Fruit fly (Drosophila melanogaster): ENCODE results near the gene CG14625.

CG14625 gene

DNA sequence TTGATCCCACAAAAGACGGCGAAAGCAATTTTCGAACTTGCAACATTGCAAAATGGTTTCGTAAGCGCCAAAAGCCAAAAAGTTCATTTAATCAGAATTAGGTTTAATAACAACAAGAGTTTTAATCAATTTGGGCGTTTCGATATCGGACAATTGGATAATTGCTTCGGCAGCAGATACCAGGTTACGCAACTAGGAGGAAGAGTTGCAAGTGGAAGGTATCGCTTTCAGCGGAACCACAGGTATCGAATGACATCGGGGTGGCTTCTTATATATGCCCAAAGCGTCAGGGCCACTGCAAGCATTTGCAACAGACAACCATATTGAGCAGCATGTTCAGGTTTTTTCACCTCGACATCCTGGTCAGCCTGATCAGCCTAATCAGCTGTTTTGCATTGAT is 7.1 kb downstream of the CG14625 start, which contains the start of gene CG14624:
Gene CG14624, plus strand, starts transcription at position 301 of the 400 bp plus-strand sequence.
- TF ChIP-seq CTCF (optimal IDR thresholded peaks at IDR 0.05), result no peak
- TF ChIP-seq CG8478 (optimal IDR thresholded peaks at IDR 0.05), result no peak

- TF ChIP-seq CG8478 (optimal IDR thresholded peaks at IDR 0.05), result no peak
- TF ChIP-seq CTCF (optimal IDR thresholded peaks at IDR 0.05), result no peak
Measured at dm6 chrX:1209251-1210020, 10.1 kb downstream of the CG14625 start, which contains the start of gene CG11382. TSS of gene CG11382 (plus strand) at chrX:1209970.

dm6 chrX:1215000-1215399 is 15.7 kb downstream of the CG14625 start, which contains the start of gene CG11398:
TSS of gene CG11398 (minus strand) at chrX:1215156.
- TF ChIP-seq CG8478 (optimal IDR thresholded peaks at IDR 0.05) (no peak), CTCF (optimal IDR thresholded peaks at IDR 0.05) (peak; percentile 28 to 32)

DNA sequence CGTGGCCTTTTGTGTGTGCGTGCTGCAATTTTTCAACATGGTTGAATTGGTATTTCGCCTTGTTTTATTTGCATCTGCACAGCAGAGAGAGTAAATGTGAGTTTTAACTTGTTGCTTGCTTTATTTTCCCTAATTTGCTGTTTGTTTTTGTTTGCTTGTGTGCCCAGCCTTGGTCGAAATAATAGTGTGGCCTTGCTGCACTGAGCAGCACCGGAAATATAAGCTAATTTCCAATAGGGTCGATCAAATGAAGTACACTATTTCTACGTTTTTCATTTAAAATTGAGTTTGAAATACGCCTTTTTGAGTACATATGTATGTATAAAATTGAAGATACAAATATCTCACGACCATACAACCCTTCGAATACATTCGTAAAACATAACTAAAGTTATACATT is 17.3 kb downstream of the CG14625 start:
- no peak for TF ChIP-seq CG8478 (optimal IDR thresholded peaks at IDR 0.05)
- TF ChIP-seq CTCF (optimal IDR thresholded peaks at IDR 0.05), result no peak

DNA sequence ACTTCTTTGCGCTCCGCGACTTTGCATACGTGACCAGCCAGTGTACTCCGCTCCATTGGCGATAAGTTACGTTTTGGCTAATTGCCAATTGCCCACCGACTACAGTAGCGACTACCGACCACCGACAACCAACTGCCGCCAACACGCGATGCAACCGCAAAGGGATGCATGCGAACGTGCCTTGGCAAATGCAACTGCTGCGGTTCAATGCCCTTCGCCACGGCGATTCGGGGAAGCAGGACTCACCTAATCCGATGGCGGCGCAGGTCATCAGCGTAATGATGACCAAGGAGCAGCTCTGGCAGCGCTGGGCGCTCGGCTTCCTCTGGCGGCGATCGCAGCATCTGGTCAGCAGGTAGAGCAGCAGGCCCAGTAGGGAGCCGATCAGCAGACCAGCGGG is 26.5 kb downstream of the CG14625 start:
- TF ChIP-seq CG8478 (optimal IDR thresholded peaks at IDR 0.05) (no peak), CTCF (optimal IDR thresholded peaks at IDR 0.05) (no peak)

dm6 chrX:1229098-1229497 is 29.8 kb downstream of the CG14625 start:
- TF ChIP-seq CG8478 (optimal IDR thresholded peaks at IDR 0.05) (no peak), CTCF (optimal IDR thresholded peaks at IDR 0.05) (no peak)

DNA sequence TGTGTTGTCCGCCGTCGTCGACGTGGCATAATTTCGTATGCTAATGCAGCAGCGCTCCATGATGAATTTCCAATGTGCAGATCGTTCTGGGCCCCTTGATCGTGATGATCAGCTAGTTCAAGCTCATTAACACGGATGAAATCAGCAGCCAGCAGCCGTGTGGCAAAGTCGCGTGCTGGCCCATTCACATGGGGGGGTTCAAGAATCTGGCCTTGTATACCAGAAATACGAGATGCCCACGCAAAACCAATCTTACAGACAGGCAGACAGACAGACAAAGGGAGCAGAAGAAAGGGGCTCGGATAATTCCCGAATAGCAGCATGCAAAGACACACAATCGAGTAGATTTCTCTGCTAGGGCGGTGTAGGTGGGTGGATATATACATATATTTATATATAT is 30.2 kb downstream of the CG14625 start:
- TF ChIP-seq CTCF (optimal IDR thresholded peaks at IDR 0.05) (no peak), CG8478 (optimal IDR thresholded peaks at IDR 0.05) (no peak)

- TF ChIP-seq CTCF (optimal IDR thresholded peaks at IDR 0.05) (no peak), CG8478 (optimal IDR thresholded peaks at IDR 0.05) (no peak)
Measured at dm6 chrX:1231707-1232106, 32.4 kb downstream of the CG14625 start.

- TF ChIP-seq CTCF (optimal IDR thresholded peaks at IDR 0.05) (no peak), CG8478 (optimal IDR thresholded peaks at IDR 0.05) (no peak)
Measured at dm6 chrX:1232533-1233212, 33.3 kb downstream of the CG14625 start.

dm6 chrX:1233989-1234388 is 34.6 kb downstream of the CG14625 start:
- no peak for TF ChIP-seq CTCF (optimal IDR thresholded peaks at IDR 0.05)
- no peak for TF ChIP-seq CG8478 (optimal IDR thresholded peaks at IDR 0.05)

dm6 chrX:1234817-1235617 is 35.7 kb downstream of the CG14625 start:
- TF ChIP-seq CG8478 (optimal IDR thresholded peaks at IDR 0.05) (no peak), CTCF (optimal IDR thresholded peaks at IDR 0.05) (no peak)

dm6 chrX:1235618-1236006 is 36.3 kb downstream of the CG14625 start:
- no peak for TF ChIP-seq CTCF (optimal IDR thresholded peaks at IDR 0.05)
- TF ChIP-seq CG8478 (optimal IDR thresholded peaks at IDR 0.05), result no peak

DNA sequence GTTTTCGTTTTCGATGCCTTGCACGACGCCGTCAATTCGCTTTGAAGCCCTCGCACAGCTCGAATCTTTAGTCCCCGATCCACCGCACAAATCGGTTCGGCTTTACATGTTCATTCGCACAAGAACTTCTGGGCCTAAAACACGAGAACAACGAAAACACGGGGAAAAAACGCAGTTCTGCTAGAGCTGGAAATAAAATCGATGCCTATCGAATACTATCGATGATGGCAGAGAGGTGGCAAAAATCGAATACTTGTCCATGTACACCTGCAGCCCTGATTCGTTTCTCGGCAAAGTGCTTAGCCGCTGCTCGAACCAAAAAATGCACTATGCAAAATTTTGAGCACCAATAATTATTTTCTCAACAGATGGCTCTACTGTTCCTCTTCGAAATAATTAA is 37.1 kb downstream of the CG14625 start, which contains the start of gene CG3638:
Gene CG3638, minus strand, starts transcription at position 210 of the 400 bp plus-strand sequence.
- TF ChIP-seq CG8478 (optimal IDR thresholded peaks at IDR 0.05) (no peak), CTCF (optimal IDR thresholded peaks at IDR 0.05) (peak; percentile 93 to 96)

dm6 chrX:1239832-1240231 is 40.5 kb downstream of the CG14625 start, which contains the start of gene CG11403:
TSS of gene CG11403 (minus strand) at chrX:1239884.
- TF ChIP-seq CTCF (optimal IDR thresholded peaks at IDR 0.05), result no peak
- no peak for TF ChIP-seq CG8478 (optimal IDR thresholded peaks at IDR 0.05)

DNA sequence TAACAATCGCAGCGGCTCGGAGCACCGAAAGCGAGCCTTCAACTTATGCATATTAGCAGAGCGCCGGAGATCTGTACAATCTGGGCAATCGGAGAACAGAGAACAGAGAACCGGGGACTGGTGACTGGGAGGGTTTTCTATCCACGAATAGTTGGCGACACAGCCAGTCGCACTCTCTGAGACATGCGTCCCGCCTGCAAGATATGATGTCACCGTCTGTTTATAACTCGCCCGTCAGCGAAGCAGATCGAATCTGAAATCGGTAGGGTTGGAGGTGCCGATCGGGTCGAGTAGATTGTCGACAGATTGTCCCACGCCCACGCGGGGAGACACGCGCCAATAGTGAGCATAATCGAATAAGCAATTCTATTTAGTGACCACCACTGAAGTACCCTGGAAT is 42.7 kb downstream of the CG14625 start:
- no peak for TF ChIP-seq CG8478 (optimal IDR thresholded peaks at IDR 0.05)

Measured in S2 (cell line).